Fruit fly (Drosophila melanogaster) whole organism, adult: Measurements from ENCODE around the gene Ucp4A.

Experiments used
- CG11617 ChIP-seq: fragments of 200-800 bp; sonication (Bioruptor generic); optimal IDR thresholded peaks from 2 replicates; lab custom pipeline; 2017; ENCODE audit warnings: mild to moderate bottlenecking, missing biosample characterization, missing genetic modification reagents, missing genetic modification characterization
- CG12768 ChIP-seq: fragments of 200-800 bp; sonication (Bioruptor generic); optimal IDR thresholded peaks from 2 replicates; lab custom pipeline; 2017; ENCODE audit warnings: missing biosample characterization, missing genetic modification characterization, mild to moderate bottlenecking, moderate library complexity, missing genetic modification reagents
- CG14711 ChIP-seq: fragments of 200-800 bp; sonication (Bioruptor generic); optimal IDR thresholded peaks from 2 replicates; lab custom pipeline; 2018; ENCODE audit warnings: missing biosample characterization, mild to moderate bottlenecking, missing genetic modification characterization, moderate library complexity
- CG1620 ChIP-seq: fragments of 200-800 bp; sonication (Bioruptor generic); optimal IDR thresholded peaks from 2 replicates; lab custom pipeline; 2016; ENCODE audit warnings: missing biosample characterization, missing genetic modification characterization
- CG33017 ChIP-seq: fragments of 200-800 bp; sonication (Bioruptor generic); optimal IDR thresholded peaks from 2 replicates; lab custom pipeline; 2018; ENCODE audit warnings: missing biosample characterization, mild to moderate bottlenecking, missing genetic modification characterization, moderate library complexity
- CG5204 ChIP-seq: fragments of 200-800 bp; sonication (Bioruptor generic); optimal IDR thresholded peaks from 2 replicates; lab custom pipeline; 2016; ENCODE audit warnings: missing biosample characterization, missing genetic modification characterization
- CG7045 ChIP-seq: fragments of 200-800 bp; sonication (Bioruptor generic); optimal IDR thresholded peaks from 2 replicates; lab custom pipeline; 2017; ENCODE audit warnings: missing biosample characterization, mild to moderate bottlenecking, missing genetic modification characterization
- CG7101 ChIP-seq: fragments of 200-800 bp; sonication (Bioruptor generic); optimal IDR thresholded peaks from 2 replicates; lab custom pipeline; 2018; ENCODE audit warnings: missing biosample characterization, mild to moderate bottlenecking, missing genetic modification characterization, moderate library complexity
- Clk ChIP-seq: fragments of 200-800 bp; sonication (Bioruptor generic); optimal IDR thresholded peaks from 2 replicates; lab custom pipeline; 2017; ENCODE audit warnings: missing biosample characterization, missing genetic modification characterization
- Crg-1 ChIP-seq: fragments of 200-800 bp; sonication (Bioruptor generic); optimal IDR thresholded peaks from 2 replicates; lab custom pipeline; 2016; ENCODE audit warnings: missing biosample characterization, missing genetic modification characterization
- Hr96 ChIP-seq: fragments of 200-800 bp; sonication (Bioruptor generic); optimal IDR thresholded peaks from 2 replicates; lab custom pipeline; 2016; ENCODE audit warnings: missing biosample characterization, missing genetic modification characterization
- Mnt ChIP-seq: fragments of 200-800 bp; sonication (Bioruptor generic); optimal IDR thresholded peaks from 2 replicates; lab custom pipeline; 2016; ENCODE audit warnings: missing biosample characterization, mild to moderate bottlenecking, missing genetic modification characterization
- bab1 ChIP-seq: fragments of 200-800 bp; sonication (Bioruptor generic); optimal IDR thresholded peaks from 3 replicates; lab custom pipeline; 2019; ENCODE audit warnings: missing biosample characterization, mild to moderate bottlenecking, missing genetic modification characterization, moderate library complexity
- cic ChIP-seq: fragments of 200-800 bp; sonication (Bioruptor generic); optimal IDR thresholded peaks from 2 replicates; lab custom pipeline; 2017; ENCODE audit warnings: missing biosample characterization, mild to moderate bottlenecking, missing genetic modification characterization, moderate library complexity
- cnc ChIP-seq, 2 experiments: fragments of >200 bp; optimal IDR thresholded peaks; 2 replicates each; lab custom pipeline; 2017
- kay ChIP-seq: fragments of 200-800 bp; sonication (Bioruptor generic); peaks from one replicate; lab custom pipeline; 2016; ENCODE audit warnings: missing biosample characterization, missing genetic modification characterization, borderline replicate concordance
- ovo ChIP-seq: fragments of 200-800 bp; sonication (Bioruptor generic); optimal IDR thresholded peaks from 2 replicates; lab custom pipeline; 2016; ENCODE audit warnings: missing biosample characterization, missing genetic modification characterization
- pad ChIP-seq: fragments of 200-800 bp; sonication (Bioruptor generic); optimal IDR thresholded peaks from 3 replicates; lab custom pipeline; 2017; ENCODE audit warnings: missing biosample characterization, missing genetic modification characterization, mild to moderate bottlenecking, moderate library complexity, missing genetic modification reagents
- tj ChIP-seq: fragments of 200-800 bp; sonication (Bioruptor generic); optimal IDR thresholded peaks from 3 replicates; lab custom pipeline; 2017; ENCODE audit warnings: missing biosample characterization, mild to moderate bottlenecking, missing genetic modification characterization, moderate library complexity
- toe ChIP-seq: fragments of 200-800 bp; sonication (Bioruptor generic); optimal IDR thresholded peaks from 2 replicates; lab custom pipeline; 2016; ENCODE audit warnings: missing biosample characterization, missing genetic modification characterization

Ucp4A gene

dm6 chrX:17826807-17827703 is 17.7 kb upstream of the Ucp4A start, which contains the start of gene Socs16D:
Gene Socs16D, minus strand, starts transcription at chrX:17827564.
- TF ChIP-seq CG1620 (GFP tag; lab: Kevin White, UChicago) (peak; percentile 77), pad (peak; percentile 45), CG14711 (tag; lab: Kevin White, UChicago) (peak; percentile 24), cnc (optimal IDR thresholded peaks at IDR 0.05; lab: Kevin White, UChicago) (no peak), CG7045 (GFP tag; lab: Kevin White, UChicago) (no peak), tj (GFP tag; lab: Kevin White, UChicago) (peak; percentile 65), kay (GFP tag; lab: Kevin White, UChicago) (no peak), toe (GFP tag; lab: Kevin White, UChicago) (peak; percentile 33), CG11617 (peak; percentile 3), CG33017 (no peak), CG12768 (peak; percentile 25), bab1 (GFP tag; lab: Kevin White, UChicago) (peak; percentile 80), Clk (no peak), CG7101 (peak; percentile 43), Mnt (peak; percentile 44), cic (GFP tag; lab: Kevin White, UChicago) (peak; percentile 90), ovo (GFP tag; lab: Kevin White, UChicago) (peak; percentile 64), Hr96 (GFP tag; lab: Kevin White, UChicago) (peak; percentile 36), Crg-1 (peak; percentile 56), CG5204 (GFP tag; lab: Kevin White, UChicago) (no peak)

dm6 chrX:17828298-17829033 is 16.3 kb upstream of the Ucp4A start:
- TF ChIP-seq tj (GFP tag; lab: Kevin White, UChicago) (peak; percentile 96), CG5204 (GFP tag; lab: Kevin White, UChicago) (no peak)

- TF ChIP-seq CG5204 (GFP tag; lab: Kevin White, UChicago) (no peak), tj (GFP tag; lab: Kevin White, UChicago) (no peak), CG7101 (peak; percentile 49), kay (GFP tag; lab: Kevin White, UChicago) (no peak), CG12768 (no peak), toe (GFP tag; lab: Kevin White, UChicago) (no peak), pad (peak; percentile 43), CG1620 (GFP tag; lab: Kevin White, UChicago) (peak; percentile 9), CG14711 (tag; lab: Kevin White, UChicago) (peak; percentile 49), bab1 (GFP tag; lab: Kevin White, UChicago) (peak; percentile 89), Hr96 (GFP tag; lab: Kevin White, UChicago) (no peak), CG7045 (GFP tag; lab: Kevin White, UChicago) (no peak), Mnt (no peak), Clk (no peak), CG33017 (no peak), Crg-1 (no peak), CG11617 (peak; percentile 27)
Observed at dm6 chrX:17829083-17829997, 15.4 kb upstream of the Ucp4A start.

- TF ChIP-seq Mnt = no peak
- TF ChIP-seq Clk = no peak
- no peak for TF ChIP-seq Crg-1
- TF ChIP-seq CG33017 = no peak
- no peak for TF ChIP-seq CG14711 (tag; lab: Kevin White, UChicago)
- no peak for TF ChIP-seq cnc (optimal IDR thresholded peaks at IDR 0.05; lab: Kevin White, UChicago)
- no peak for TF ChIP-seq cic (GFP tag; lab: Kevin White, UChicago)
- no peak for TF ChIP-seq CG11617
- TF ChIP-seq CG7045 (GFP tag; lab: Kevin White, UChicago) = no peak
- no peak for TF ChIP-seq kay (GFP tag; lab: Kevin White, UChicago)
- no peak for TF ChIP-seq bab1 (GFP tag; lab: Kevin White, UChicago)
- no peak for TF ChIP-seq Hr96 (GFP tag; lab: Kevin White, UChicago)
- no peak for TF ChIP-seq pad
- no peak for TF ChIP-seq CG5204 (GFP tag; lab: Kevin White, UChicago)
Observed at dm6 chrX:17830211-17830616, 14.5 kb upstream of the Ucp4A start.

DNA sequence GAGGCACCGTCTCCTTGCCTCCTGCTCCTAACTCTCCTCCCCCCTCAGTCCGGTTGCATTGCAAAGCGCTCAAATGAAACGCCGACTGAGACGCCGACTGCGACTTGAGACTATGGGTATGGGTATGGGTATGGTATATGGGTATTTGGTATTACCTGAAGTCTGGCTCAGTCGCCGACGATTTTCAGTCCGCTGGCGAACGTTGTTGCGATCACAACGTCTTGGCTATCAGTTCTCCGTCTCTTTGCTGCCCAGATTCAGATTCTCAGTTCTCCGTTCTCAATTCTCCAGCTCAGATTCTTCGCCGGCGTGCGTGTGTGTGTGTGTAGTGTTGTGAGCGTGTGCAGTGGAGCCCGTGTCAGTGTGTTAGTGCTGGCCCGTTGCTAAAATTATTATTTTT is 14.1 kb upstream of the Ucp4A start, which contains the start of gene CG6398:
Gene CG6398 (plus strand): TSS at position 185 of the 400 bp plus-strand sequence.
- TF ChIP-seq bab1 (GFP tag; lab: Kevin White, UChicago) (peak; percentile 17), pad (peak; percentile 14), CG1620 (GFP tag; lab: Kevin White, UChicago) (peak; percentile 25), CG5204 (GFP tag; lab: Kevin White, UChicago) (no peak), tj (GFP tag; lab: Kevin White, UChicago) (peak; percentile 86)
